Fruit fly (Drosophila melanogaster): ENCODE data around the gene Tsp39D.
A peak's percentile ranks its signal among the peaks of the same experiment; 100 is the strongest.

Tsp39D gene

DNA sequence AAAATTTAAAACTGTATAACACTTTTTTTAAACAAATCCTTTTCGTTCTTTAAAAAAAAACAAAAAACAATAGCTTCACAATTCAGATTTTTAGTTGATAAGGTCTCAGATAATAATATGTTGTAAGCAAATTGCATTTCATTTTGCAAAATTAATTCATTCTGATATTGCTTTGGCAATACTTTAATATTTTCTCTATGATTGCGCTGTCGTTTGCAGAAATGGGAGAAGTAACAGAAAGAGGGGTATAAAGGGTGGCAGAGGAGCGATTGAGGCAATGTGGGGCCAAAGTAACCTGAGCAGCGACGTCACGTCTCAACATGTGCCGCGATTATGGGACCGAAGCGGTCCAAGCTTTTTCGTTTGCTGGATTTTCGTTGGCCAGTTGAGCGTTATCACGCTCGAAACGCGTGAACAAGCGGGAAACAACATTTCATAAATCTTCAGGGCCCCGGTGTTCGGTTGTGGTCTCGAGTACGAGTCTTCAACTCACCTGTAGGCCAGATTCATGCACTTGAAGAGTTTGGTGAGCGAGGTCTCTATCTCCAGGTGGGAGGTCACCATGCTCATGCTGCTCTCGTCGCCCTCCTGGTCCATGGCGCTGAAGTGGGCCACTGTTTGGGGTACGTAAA is 36.5 kb upstream of the Tsp39D start (continued):
- TF ChIP-seq CG10543 (GFP tag; optimal IDR thresholded peaks at IDR 0.05) (peak; percentile 59), Max (GFP tag; optimal IDR thresholded peaks at IDR 0.05) (no peak), CG2199 (GFP tag; IDR thresholded peaks at IDR 0.05) (peak; percentile 63; the same call in 1 of the 3 replicates), rib (GFP tag; IDR thresholded peaks at IDR 0.05) (peak; percentile 10; the same call in 1 of the 2 replicates), fru (optimal IDR thresholded peaks at IDR 0.05) (no peak), sug (tag; optimal IDR thresholded peaks at IDR 0.05) (peak; percentile 85), Dfd (GFP tag; optimal IDR thresholded peaks at IDR 0.05) (no peak), Doc3 (GFP tag; IDR thresholded peaks at IDR 0.05; ENCODE audit: partially characterized antibody) (no peak), CG5180 (GFP tag; optimal IDR thresholded peaks at IDR 0.05) (no peak), GATAe (GFP tag; conservative IDR thresholded peaks at IDR 0.05) (no peak), CG43689 (GFP tag; IDR thresholded peaks at IDR 0.05) (no peak), Nf-YC (tag; optimal IDR thresholded peaks at IDR 0.05) (peak; percentile 35), fd96Cb (tag; optimal IDR thresholded peaks at IDR 0.05) (no peak), Hr39 (optimal IDR thresholded peaks at IDR 0.05) (no peak), CG31388 (GFP tag; optimal IDR thresholded peaks at IDR 0.05) (no peak), Hmr (GFP tag; optimal IDR thresholded peaks at IDR 0.05) (no peak), CG13424 (tag; optimal IDR thresholded peaks at IDR 0.05) (no peak), sr (GFP tag; IDR thresholded peaks at IDR 0.05) (no peak), unc-4 (GFP tag; IDR thresholded peaks at IDR 0.05; ENCODE audit: partially characterized antibody) (no peak), CG34376 (GFP tag; optimal IDR thresholded peaks at IDR 0.05) (peak; percentile 18), tna (GFP tag; IDR thresholded peaks at IDR 0.05; ENCODE audit: partially characterized antibody) (peak; percentile 49; the same call in 1 of the 2 replicates), Camta (GFP tag; optimal IDR thresholded peaks at IDR 0.05) (no peak), disco-r (GFP tag; optimal IDR thresholded peaks at IDR 0.05) (no peak), ttk (GFP tag; IDR thresholded peaks at IDR 0.05) (no peak), pros (GFP tag; optimal IDR thresholded peaks at IDR 0.05) (no peak), Drgx (GFP tag; IDR thresholded peaks at IDR 0.05) (no peak), YL-1 (GFP tag; optimal IDR thresholded peaks at IDR 0.05) (no peak), CG6272 (GFP tag; IDR thresholded peaks at IDR 0.05) (no peak), luna (GFP tag; optimal IDR thresholded peaks at IDR 0.05) (no peak), Dref (GFP tag; IDR thresholded peaks at IDR 0.05) (no peak), Bdp1 (GFP tag; optimal IDR thresholded peaks at IDR 0.05) (no peak), caup (GFP tag; optimal IDR thresholded peaks at IDR 0.05; ENCODE audit: severe bottlenecking) (no peak), CG1832 (GFP tag; optimal IDR thresholded peaks at IDR 0.05) (no peak), CG4282 (GFP tag; optimal IDR thresholded peaks at IDR 0.05) (no peak), CG12769 (tag; optimal IDR thresholded peaks at IDR 0.05) (peak; percentile 70), CG8281 (tag; optimal IDR thresholded peaks at IDR 0.05) (no peak), Med (GFP tag) (peak; percentile 66)

dm6 chr2L:21309058-21309753 is 35.2 kb upstream of the Tsp39D start:
- TF ChIP-seq mirr (GFP tag; optimal IDR thresholded peaks at IDR 0.05) (peak; percentile 74), run (tag; optimal IDR thresholded peaks at IDR 0.05) (no peak), ap (GFP tag; IDR thresholded peaks at IDR 0.05) (no peak), Hey (tag; optimal IDR thresholded peaks at IDR 0.05) (peak; percentile 28), Deaf1 (tag; optimal IDR thresholded peaks at IDR 0.05) (peak; percentile 82), CG12769 (tag; optimal IDR thresholded peaks at IDR 0.05) (peak; percentile 74), HHEX (GFP tag; optimal IDR thresholded peaks at IDR 0.05) (peak; percentile 38), CG10267 (tag; optimal IDR thresholded peaks at IDR 0.05) (no peak), Mrtf (GFP tag; IDR thresholded peaks at IDR 0.05) (no peak), CG4707 (GFP tag; optimal IDR thresholded peaks at IDR 0.05) (no peak), p53 (GFP tag; optimal IDR thresholded peaks at IDR 0.05) (peak; percentile 1), CG13894 (tag; optimal IDR thresholded peaks at IDR 0.05) (peak; percentile 60), gcm (GFP tag; optimal IDR thresholded peaks at IDR 0.05) (no peak), CG16779 (GFP tag; IDR thresholded peaks at IDR 0.05) (peak; percentile 54; the same call in 1 of the 2 replicates), CG9727 (GFP tag; optimal IDR thresholded peaks at IDR 0.05) (peak; percentile 12)

All from whole organism, embryonic.